Fruit fly (Drosophila melanogaster): ENCODE measurements around the gene Atg16.

Gene Atg16

dm6 chr3R:29861432-29862249 is 26.7 kb upstream of the Atg16 start, which contains the start of the genes CG15514 and RpS8 (continued):
- TF ChIP-seq jumu (GFP tag; optimal IDR thresholded peaks at IDR 0.05) = no peak
- peak in 1 of 2 experiments; percentile 55 for TF ChIP-seq insv (GFP tag; optimal IDR thresholded peaks at IDR 0.05)
- TF ChIP-seq CG14014 (GFP tag; IDR thresholded peaks at IDR 0.05) = peak; percentile 63
- no peak for TF ChIP-seq Deaf1 (tag; optimal IDR thresholded peaks at IDR 0.05)
- peak; percentile 49 for TF ChIP-seq CG10979 (tag; optimal IDR thresholded peaks at IDR 0.05)
- no peak for TF ChIP-seq Trl (optimal IDR thresholded peaks at IDR 0.05)
- TF ChIP-seq Trl (GFP tag; optimal IDR thresholded peaks at IDR 0.05) = peak; percentile 41
- peak; percentile 58 for TF ChIP-seq CG3407 (GFP tag; optimal IDR thresholded peaks at IDR 0.05)
- no peak for TF ChIP-seq CG3065 (GFP tag; optimal IDR thresholded peaks at IDR 0.05)
- TF ChIP-seq sob (GFP tag; IDR thresholded peaks at IDR 0.05) = peak; percentile 52; the same call in 1 of the 2 replicates
- no peak for TF ChIP-seq Dip2 (GFP tag; IDR thresholded peaks at IDR 0.05)
- TF ChIP-seq CG7372 (GFP tag; IDR thresholded peaks at IDR 0.05) = peak; percentile 62
- 0 out of 2 replicates have a peak, but pooled peaks have one; percentile 38 for TF ChIP-seq CG31224 (GFP tag; IDR thresholded peaks at IDR 0.05)
- TF ChIP-seq Side (GFP tag; optimal IDR thresholded peaks at IDR 0.05) = peak; percentile 42
- no peak for TF ChIP-seq CG3726 (GFP tag; IDR thresholded peaks at IDR 0.05)
- TF ChIP-seq CG1602 (GFP tag; optimal IDR thresholded peaks at IDR 0.05) = peak; percentile 18
- TF ChIP-seq Gsc (GFP tag; IDR thresholded peaks at IDR 0.05) = no peak
- TF ChIP-seq Antp (GFP tag; optimal IDR thresholded peaks at IDR 0.05) = peak; percentile 4
- peak; percentile 63; the same call in 1 of the 3 replicates for TF ChIP-seq CG11456 (GFP tag; IDR thresholded peaks at IDR 0.05)
- TF ChIP-seq Poxn (GFP tag; IDR thresholded peaks at IDR 0.05) = no peak
- peak; percentile 69 for TF ChIP-seq CG3995 (GFP tag; optimal IDR thresholded peaks at IDR 0.05)
- TF ChIP-seq zfh1 (GFP tag; IDR thresholded peaks at IDR 0.05) = peak; percentile 64; the same call in 2 of the 3 replicates
- no peak for TF ChIP-seq mld (GFP tag; IDR thresholded peaks at IDR 0.05; ENCODE audit: partially characterized antibody)
- peak; percentile 31; the same call in 1 of the 2 replicates for TF ChIP-seq CG10366 (GFP tag; IDR thresholded peaks at IDR 0.05)
- peak; percentile 77 for TF ChIP-seq hkb (optimal IDR thresholded peaks at IDR 0.05)
- TF ChIP-seq hkb (GFP tag; IDR thresholded peaks at IDR 0.05) = peak; percentile 11; the same call in 1 of the 2 replicates
- peak; percentile 51 for TF ChIP-seq pfk (GFP tag; optimal IDR thresholded peaks at IDR 0.05)
- no peak for TF ChIP-seq CG15011 (GFP tag; optimal IDR thresholded peaks at IDR 0.05)
- peak; percentile 68 for TF ChIP-seq Nf-YC (tag; optimal IDR thresholded peaks at IDR 0.05)
- TF ChIP-seq D19B (GFP tag; optimal IDR thresholded peaks at IDR 0.05) = peak; percentile 49
- TF ChIP-seq CG11695 (GFP tag; IDR thresholded peaks at IDR 0.05) = 0 out of 3 replicates have a peak, but pooled peaks have one; percentile 38
- no peak for TF ChIP-seq tio (GFP tag; optimal IDR thresholded peaks at IDR 0.05)
- peak; percentile 73 for TF ChIP-seq B-H2 (GFP tag; optimal IDR thresholded peaks at IDR 0.05)
- no peak for TF ChIP-seq Bteb2 (GFP tag; optimal IDR thresholded peaks at IDR 0.05)
- TF ChIP-seq pros (GFP tag; optimal IDR thresholded peaks at IDR 0.05) = no peak
- TF ChIP-seq kah (GFP tag; optimal IDR thresholded peaks at IDR 0.05) = peak; percentile 30
- no peak for TF ChIP-seq CG10565 (GFP tag; optimal IDR thresholded peaks at IDR 0.05)
- no peak for TF ChIP-seq CG33557 (GFP tag; optimal IDR thresholded peaks at IDR 0.05)
- no peak for TF ChIP-seq tup (GFP tag; optimal IDR thresholded peaks at IDR 0.05)
- no peak for TF ChIP-seq CG12769 (tag; optimal IDR thresholded peaks at IDR 0.05)
- no peak for TF ChIP-seq CG14860 (GFP tag; IDR thresholded peaks at IDR 0.05; ENCODE audit: partially characterized antibody)
- no peak for TF ChIP-seq chif (GFP tag; optimal IDR thresholded peaks at IDR 0.05)
- TF ChIP-seq fd102C (GFP tag; optimal IDR thresholded peaks at IDR 0.05) = no peak
- peak; percentile 97 for TF ChIP-seq MESR4 (GFP tag; optimal IDR thresholded peaks at IDR 0.05)
- peak; percentile 37; the same call in 1 of the 3 replicates for TF ChIP-seq tgo (GFP tag; IDR thresholded peaks at IDR 0.05)
- TF ChIP-seq CG14710 (tag; optimal IDR thresholded peaks at IDR 0.05) = peak; percentile 78
- TF ChIP-seq Opbp (GFP tag; IDR thresholded peaks at IDR 0.05; ENCODE audit: partially characterized antibody) = no peak
- no peak for TF ChIP-seq sc (optimal IDR thresholded peaks at IDR 0.05)
- TF ChIP-seq sc (GFP tag; optimal IDR thresholded peaks at IDR 0.05) = peak; percentile 17
- no peak for TF ChIP-seq toy (GFP tag; IDR thresholded peaks at IDR 0.05)

Data from whole organism, embryonic.